Fruit fly (Drosophila melanogaster): ENCODE data around the gene dpr20.
A peak's percentile ranks its signal among the peaks of the same experiment; 100 is the strongest.

dm6 chr3L:837552-838187 is 19.4 kb downstream of the dpr20 start, which contains the start of the genes CG13901 and CG13887:
- TF ChIP-seq CG8478 (optimal IDR thresholded peaks at IDR 0.05) (no peak), CTCF (optimal IDR thresholded peaks at IDR 0.05) (peak in 1 of 2 experiments; percentile 2)

Data from S2 (cell line).